Worm (Caenorhabditis elegans) whole organism, L2 larva: ENCODE data around the gene rpl-25.1.

ENCODE experiments used
- C34F6.9 ChIP-seq: fragments of 150-350 bp; optimal IDR thresholded peaks from 2 replicates; lab custom pipeline; 2014; ENCODE audit warnings: missing biosample characterization, missing genetic modification characterization
- F13H6.1 ChIP-seq: sonication (generic microtip); optimal IDR thresholded peaks from 2 replicates; lab custom pipeline; 2016; ENCODE audit warnings: missing genetic modification characterization, missing compliant biosample characterization
- Y55F3AM.14 ChIP-seq: fragments of 200-800 bp; sonication (Bioruptor generic); optimal IDR thresholded peaks from 2 replicates; lab custom pipeline; 2018; ENCODE audit warnings: mild to moderate bottlenecking, missing genetic modification characterization, missing compliant biosample characterization
- ZK546.5 ChIP-seq: sonication (generic microtip); optimal IDR thresholded peaks from 2 replicates; lab custom pipeline; 2017; ENCODE audit warnings: missing biosample characterization, missing genetic modification characterization
- aly-2 ChIP-seq: fragments of 150-350 bp; optimal IDR thresholded peaks from 2 replicates; lab custom pipeline; 2014; ENCODE audit warnings: missing biosample characterization, missing genetic modification characterization
- ama-1 ChIP-seq: fragments of 150-350 bp; optimal IDR thresholded peaks from 2 replicates; lab custom pipeline; 2018; ENCODE audit warnings: inconsistent platforms
- blmp-1 ChIP-seq: sonication (generic microtip); optimal IDR thresholded peaks from 2 replicates; lab custom pipeline; 2017; ENCODE audit warnings: missing genetic modification characterization, mild to moderate bottlenecking, missing compliant biosample characterization, antibody characterized with exemption, moderate library complexity; ENCODE audit not compliant: insufficient read depth
- ceh-82 ChIP-seq: fragments of 150-350 bp; optimal IDR thresholded peaks from 2 replicates; lab custom pipeline; 2014; ENCODE audit warnings: missing biosample characterization, missing genetic modification characterization
- crh-2 ChIP-seq: sonication (generic microtip); optimal IDR thresholded peaks from 2 replicates; lab custom pipeline; 2017; ENCODE audit warnings: missing biosample characterization, missing genetic modification characterization
- egl-27 ChIP-seq: sonication (generic microtip); optimal IDR thresholded peaks from 3 replicates; lab custom pipeline; 2017; ENCODE audit warnings: missing biosample characterization, missing genetic modification reagents, missing genetic modification characterization
- elt-3 ChIP-seq: sonication (generic microtip); optimal IDR thresholded peaks from 2 replicates; lab custom pipeline; 2017; ENCODE audit warnings: missing biosample characterization, missing genetic modification characterization
- fos-1 ChIP-seq: fragments of 150-350 bp; optimal IDR thresholded peaks from 2 replicates; lab custom pipeline; 2014; ENCODE audit warnings: missing biosample characterization, missing genetic modification characterization
- gmeb-1 ChIP-seq: fragments of 150-350 bp; optimal IDR thresholded peaks from 2 replicates; lab custom pipeline; 2014; ENCODE audit warnings: missing biosample characterization, missing genetic modification characterization
- lin-11 ChIP-seq: fragments of 150-350 bp; sonication (generic microtip); optimal IDR thresholded peaks from 2 replicates; lab custom pipeline; 2014; ENCODE audit warnings: missing biosample characterization, missing genetic modification characterization, inconsistent platforms, mixed read lengths
- lin-13 ChIP-seq: fragments of 150-350 bp; optimal IDR thresholded peaks from 2 replicates; lab custom pipeline; 2014; ENCODE audit warnings: missing biosample characterization, missing genetic modification reagents, missing genetic modification characterization
- lin-39 ChIP-seq: fragments of 150-350 bp; optimal IDR thresholded peaks from 2 replicates; lab custom pipeline; 2014; ENCODE audit warnings: missing biosample characterization, missing genetic modification reagents, missing genetic modification characterization
- lsy-2 ChIP-seq, 2 experiments: fragments of 150-350 bp in 1 of 2; sonication (generic microtip) in 1 of 2; optimal IDR thresholded peaks; 2 replicates each; lab custom pipeline; 2014 to 2017; ENCODE audit warnings: missing biosample characterization in 2 of 2, missing genetic modification characterization in 2 of 2
- mab-5 ChIP-seq: fragments of 150-350 bp; optimal IDR thresholded peaks from 2 replicates; lab custom pipeline; 2014; ENCODE audit warnings: missing biosample characterization, missing genetic modification characterization
- nhr-11 ChIP-seq: fragments of 150-350 bp; optimal IDR thresholded peaks from 2 replicates; lab custom pipeline; 2014; ENCODE audit warnings: missing biosample characterization, missing genetic modification characterization
- nhr-12 ChIP-seq: fragments of 150-350 bp; optimal IDR thresholded peaks from 2 replicates; lab custom pipeline; 2014; ENCODE audit warnings: missing biosample characterization, missing genetic modification characterization
- nhr-129 ChIP-seq: fragments of 150-350 bp; optimal IDR thresholded peaks from 2 replicates; lab custom pipeline; 2014; ENCODE audit warnings: missing biosample characterization, missing genetic modification characterization
- nhr-21 ChIP-seq: fragments of 150-350 bp; optimal IDR thresholded peaks from 2 replicates; lab custom pipeline; 2014; ENCODE audit warnings: missing biosample characterization, missing genetic modification characterization
- nhr-237 ChIP-seq: fragments of 150-350 bp; optimal IDR thresholded peaks from 2 replicates; lab custom pipeline; 2014; ENCODE audit warnings: missing biosample characterization, missing genetic modification characterization
- nhr-25 ChIP-seq: fragments of 150-350 bp; sonication (generic microtip); optimal IDR thresholded peaks from 3 replicates; lab custom pipeline; 2014; ENCODE audit warnings: missing biosample characterization, missing genetic modification characterization
- nhr-6 ChIP-seq: fragments of 150-350 bp; optimal IDR thresholded peaks from 2 replicates; lab custom pipeline; 2014; ENCODE audit warnings: missing biosample characterization, missing genetic modification characterization
- nhr-77 ChIP-seq: fragments of 150-350 bp; optimal IDR thresholded peaks from 2 replicates; lab custom pipeline; 2014; ENCODE audit warnings: missing biosample characterization, missing genetic modification characterization
- peb-1 ChIP-seq: fragments of 150-350 bp; optimal IDR thresholded peaks from 2 replicates; lab custom pipeline; 2014; ENCODE audit warnings: missing biosample characterization, missing genetic modification characterization
- sem-4 ChIP-seq: fragments of 150-350 bp; optimal IDR thresholded peaks from 2 replicates; lab custom pipeline; 2014; ENCODE audit warnings: missing biosample characterization, missing genetic modification reagents, missing genetic modification characterization
- sma-3 ChIP-seq: sonication (generic microtip); optimal IDR thresholded peaks from 2 replicates; lab custom pipeline; 2016; ENCODE audit warnings: missing genetic modification reagents, missing genetic modification characterization, missing compliant biosample characterization
- sma-9 ChIP-seq, 2 experiments: fragments of 150-350 bp in 1 of 2; sonication (generic microtip) in 1 of 2; optimal IDR thresholded peaks; 2 replicates each; lab custom pipeline; 2014 to 2016; ENCODE audit warnings: missing genetic modification characterization in 2 of 2, mild to moderate bottlenecking in 1 of 2, missing biosample characterization in 1 of 2, missing compliant biosample characterization in 1 of 2, missing genetic modification reagents in 1 of 2, moderate library complexity in 1 of 2
- snpc-4 ChIP-seq: fragments of 150-350 bp; optimal IDR thresholded peaks from 2 replicates; lab custom pipeline; 2014; ENCODE audit warnings: missing biosample characterization, missing genetic modification characterization
- unc-39 ChIP-seq: fragments of 150-350 bp; optimal IDR thresholded peaks from 2 replicates; lab custom pipeline; 2014; ENCODE audit warnings: missing biosample characterization, missing genetic modification characterization
- unc-55 ChIP-seq: fragments of 150-350 bp; sonication (generic microtip); optimal IDR thresholded peaks from 3 replicates; lab custom pipeline; 2014; ENCODE audit warnings: missing biosample characterization, missing genetic modification reagents, missing genetic modification characterization
- unc-62 ChIP-seq: fragments of 150-350 bp; optimal IDR thresholded peaks from 2 replicates; lab custom pipeline; 2014; ENCODE audit warnings: missing biosample characterization, missing genetic modification reagents, missing genetic modification characterization
- zag-1 ChIP-seq: fragments of 150-350 bp; optimal IDR thresholded peaks from 2 replicates; lab custom pipeline; 2014; ENCODE audit warnings: missing biosample characterization, missing genetic modification characterization
- ztf-11 ChIP-seq: sonication (generic microtip); optimal IDR thresholded peaks from 2 replicates; lab custom pipeline; 2017; ENCODE audit warnings: missing biosample characterization, missing genetic modification characterization
- ztf-4 ChIP-seq: fragments of 150-350 bp; optimal IDR thresholded peaks from 2 replicates; lab custom pipeline; 2014; ENCODE audit warnings: missing biosample characterization, missing genetic modification characterization

Gene rpl-25.1

ce11 chrX:4700083-4700482 lies 14.9 kb upstream of the rpl-25.1 start:
- peak; percentile 69 for TF ChIP-seq fos-1 (tag; lab: Kevin White, UChicago)
- TF ChIP-seq lsy-2 (tag; optimal IDR thresholded peaks at IDR 0.05; lab: Kevin White, UChicago), result no peak
- peak; percentile 5 for TF ChIP-seq gmeb-1
- TF ChIP-seq crh-2 (tag; lab: Kevin White, UChicago), result peak; percentile 23
- TF ChIP-seq sma-9 (GFP tag; optimal IDR thresholded peaks at IDR 0.05; lab: Kevin White, UChicago), result peak; percentile 47
- no peak for TF ChIP-seq sma-9 (tag; optimal IDR thresholded peaks at IDR 0.05; lab: Kevin White, UChicago)
- TF ChIP-seq, all 48 proteins: peak for 4

- TF ChIP-seq peb-1 (no peak), nhr-21 (tag; lab: Kevin White, UChicago) (no peak), egl-27 (tag; lab: Kevin White, UChicago) (no peak), nhr-129 (tag; lab: Kevin White, UChicago) (no peak), ZK546.5 (tag; lab: Kevin White, UChicago) (no peak), ama-1 (lab: Kevin White, UChicago) (no peak), ztf-11 (tag; lab: Kevin White, UChicago) (no peak), elt-3 (tag; lab: Kevin White, UChicago) (no peak)
Measured at ce11 chrX:4704877-4705276, 10.1 kb upstream of the rpl-25.1 start, which contains the start of gene aqp-8. aqp-8 (minus strand) TSS chrX:4704977.

DNA sequence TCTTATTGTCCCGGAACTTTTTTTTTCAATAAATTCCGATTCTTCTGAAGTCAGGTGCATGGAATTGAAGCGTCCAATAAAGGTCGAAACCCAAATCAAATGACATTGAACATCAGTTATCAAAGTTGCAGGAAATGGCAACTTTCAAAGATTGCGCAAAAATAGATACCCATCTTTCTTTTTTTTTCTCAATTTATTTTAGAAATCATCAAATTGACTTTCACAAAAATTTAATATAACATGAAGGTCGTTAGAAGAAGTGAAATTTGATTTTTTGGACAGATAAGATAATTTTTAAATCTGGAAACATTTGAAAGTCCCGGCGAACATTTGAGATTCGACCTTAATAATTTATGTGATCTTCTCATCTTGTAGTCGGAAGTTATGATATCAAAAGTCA lies 9.3 kb upstream of the rpl-25.1 start:
- TF ChIP-seq blmp-1 (tag; lab: Kevin White, UChicago) (peak; percentile 64), sma-3 (GFP tag; lab: Kevin White, UChicago) (no peak), nhr-25 (tag; lab: Kevin White, UChicago) (peak; percentile 40), aly-2 (tag; lab: Kevin White, UChicago) (no peak), Y55F3AM.14 (GFP tag; lab: Kevin White, UChicago) (no peak)

DNA sequence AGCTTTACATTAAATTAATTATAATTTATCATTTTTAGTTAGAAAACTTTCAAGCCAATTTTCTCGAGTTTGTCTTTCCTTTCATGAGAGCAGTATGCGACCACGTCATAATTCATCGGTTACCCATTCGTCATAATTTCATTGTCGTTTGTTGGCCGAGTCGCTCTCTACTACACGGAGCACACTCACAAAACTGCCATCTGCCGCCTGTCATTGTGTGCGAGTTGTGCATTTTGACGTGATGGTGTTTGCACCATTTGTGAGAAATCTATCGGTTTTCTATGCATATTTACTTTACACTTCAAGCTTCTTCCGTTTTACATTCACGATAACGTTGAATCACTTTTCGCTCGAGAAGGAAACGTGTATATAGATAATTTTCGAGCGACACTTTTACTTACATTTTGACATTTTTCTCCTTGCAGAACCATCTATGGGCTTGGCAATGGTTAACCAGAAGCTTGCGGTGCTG lies 8.2 kb upstream of the rpl-25.1 start, which contains the start of gene dhhc-10:
Gene dhhc-10 (plus strand): TSS at position 422 of the 472 bp plus-strand sequence.
- TF ChIP-seq lin-11 (tag; lab: Kevin White, UChicago) (peak; percentile 10), F13H6.1 (tag; lab: Kevin White, UChicago) (peak; percentile 69), C34F6.9 (tag; lab: Kevin White, UChicago) (peak; percentile 68), gmeb-1 (peak; percentile 46), lin-13 (GFP tag; lab: Kevin White, UChicago) (peak; percentile 26), sma-9 (GFP tag; optimal IDR thresholded peaks at IDR 0.05; lab: Kevin White, UChicago) (peak; percentile 47), sma-9 (tag; optimal IDR thresholded peaks at IDR 0.05; lab: Kevin White, UChicago) (no peak), fos-1 (tag; lab: Kevin White, UChicago) (peak; percentile 98), mab-5 (peak; percentile 37), ztf-4 (no peak), nhr-129 (tag; lab: Kevin White, UChicago) (peak; percentile 82), nhr-11 (tag; lab: Kevin White, UChicago) (no peak), nhr-12 (tag; lab: Kevin White, UChicago) (no peak), unc-55 (peak; percentile 41), lsy-2 (tag; optimal IDR thresholded peaks at IDR 0.05; lab: Kevin White, UChicago) (peak; percentile 28 to 73), crh-2 (tag; lab: Kevin White, UChicago) (peak; percentile 80), peb-1 (no peak)

DNA sequence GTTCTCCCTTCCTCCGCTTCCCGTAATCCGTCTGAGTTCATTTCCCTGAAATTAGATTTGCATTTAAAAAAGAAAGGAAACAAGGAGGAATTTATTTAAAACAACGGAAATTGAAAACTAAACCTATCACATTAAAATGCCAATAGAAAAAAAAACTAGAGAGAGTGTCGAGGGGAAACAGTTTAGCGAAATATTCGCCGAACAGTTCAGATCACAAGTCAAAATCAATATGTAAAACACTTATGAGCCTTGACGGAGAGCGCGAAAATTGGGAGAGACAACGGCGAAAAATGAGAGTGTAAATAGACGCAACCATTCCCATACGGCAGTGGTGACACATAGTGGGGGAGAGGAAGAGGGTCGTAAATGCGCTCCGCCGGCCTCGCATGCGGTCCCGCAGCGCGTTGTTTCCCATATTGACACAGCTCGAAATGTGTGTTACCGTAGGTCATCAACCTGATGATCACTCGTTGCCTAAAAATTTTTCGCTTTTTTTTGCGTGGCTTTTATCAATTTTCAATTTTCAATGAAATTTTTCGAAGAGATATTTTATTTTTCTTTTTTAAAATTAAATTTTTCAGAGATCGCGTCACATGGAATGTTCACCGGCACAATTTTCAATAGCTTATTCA lies 3.2 kb upstream of the rpl-25.1 start, which contains the start of the genes dnj-14 and glit-1:
Gene dnj-14 (minus strand): TSS at position 51 of the 632 bp plus-strand sequence.
Gene glit-1 (plus strand): TSS at position 582 of the 632 bp plus-strand sequence.
- TF ChIP-seq elt-3 (tag; lab: Kevin White, UChicago) (no peak), lin-13 (GFP tag; lab: Kevin White, UChicago) (peak; percentile 88), unc-39 (tag; lab: Kevin White, UChicago) (no peak), F13H6.1 (tag; lab: Kevin White, UChicago) (peak; percentile 94), snpc-4 (peak; percentile 66), unc-62 (GFP tag; lab: Kevin White, UChicago) (no peak), fos-1 (tag; lab: Kevin White, UChicago) (peak; percentile 97), nhr-129 (tag; lab: Kevin White, UChicago) (peak; percentile 94), lin-11 (tag; lab: Kevin White, UChicago) (peak; percentile 79), aly-2 (tag; lab: Kevin White, UChicago) (no peak), crh-2 (tag; lab: Kevin White, UChicago) (peak; percentile 95), ZK546.5 (tag; lab: Kevin White, UChicago) (peak; percentile 51), gmeb-1 (peak; percentile 75), egl-27 (tag; lab: Kevin White, UChicago) (peak; percentile 79), ceh-82 (tag; lab: Kevin White, UChicago) (peak; percentile 1), Y55F3AM.14 (GFP tag; lab: Kevin White, UChicago) (peak; percentile 52), lin-39 (no peak), nhr-21 (tag; lab: Kevin White, UChicago) (peak; percentile 77), ztf-4 (peak; percentile 43), nhr-25 (tag; lab: Kevin White, UChicago) (peak; percentile 90), sma-3 (GFP tag; lab: Kevin White, UChicago) (peak; percentile 91), peb-1 (no peak), zag-1 (peak; percentile 70), nhr-237 (tag; lab: Kevin White, UChicago) (no peak), nhr-6 (tag; lab: Kevin White, UChicago) (peak; percentile 71), unc-55 (peak; percentile 95), lsy-2 (tag; optimal IDR thresholded peaks at IDR 0.05; lab: Kevin White, UChicago) (peak; percentile 93 to 99), C34F6.9 (tag; lab: Kevin White, UChicago) (peak; percentile 93), nhr-77 (tag; lab: Kevin White, UChicago) (no peak), sem-4 (tag; lab: Kevin White, UChicago) (peak; percentile 67), nhr-12 (tag; lab: Kevin White, UChicago) (no peak), nhr-11 (tag; lab: Kevin White, UChicago) (no peak), blmp-1 (tag; lab: Kevin White, UChicago) (peak; percentile 69)
